Fruit fly (Drosophila melanogaster) whole organism, larva: ENCODE measurements around the gene CG9988.

Experiments used
- noc ChIP-seq: fragments of 200-800 bp; sonication (Bioruptor generic); optimal IDR thresholded peaks from 3 replicates; lab custom pipeline; 2019; ENCODE audit warnings: missing biosample characterization, mild to moderate bottlenecking, missing genetic modification characterization, moderate library complexity

CG9988 gene

dm6 chr3R:28674788-28675187 lies 38.6 kb downstream of the CG9988 start, which contains the start of gene snu:
snu (plus strand) TSS chr3R:28675041.
- no peak for TF ChIP-seq noc (tag; lab: Kevin White, UChicago)

dm6 chr3R:28676870-28677526 lies 40.8 kb downstream of the CG9988 start:
- peak; percentile 78 for TF ChIP-seq noc (tag; lab: Kevin White, UChicago)

dm6 chr3R:28677527-28678134 lies 41.4 kb downstream of the CG9988 start:
- no peak for TF ChIP-seq noc (tag; lab: Kevin White, UChicago)

dm6 chr3R:28679583-28679982 lies 43.4 kb downstream of the CG9988 start:
- no peak for TF ChIP-seq noc (tag; lab: Kevin White, UChicago)

- TF ChIP-seq noc (tag; lab: Kevin White, UChicago): no peak
These were observed 45.7 kb downstream of the CG9988 start for dm6 chr3R:28681834-28682464.

dm6 chr3R:28685558-28685957 lies 49.3 kb downstream of the CG9988 start:
- TF ChIP-seq noc (tag; lab: Kevin White, UChicago): no peak

dm6 chr3R:28687969-28688368 lies 51.8 kb downstream of the CG9988 start:
- TF ChIP-seq noc (tag; lab: Kevin White, UChicago): no peak
